Worm (Caenorhabditis elegans): ENCODE results near the gene C08E3.14.
"Not testable (repeated sequence)": the region's sequence is repeated elsewhere in the genome, so short reads cannot be mapped to it uniquely, and the experiment has no call there.

The C08E3.14 gene

ce11 chrII:1654917-1655316 is 29.2 kb downstream of the C08E3.14 start, which contains the start of gene btb-12:
TSS of gene btb-12 (plus strand) at chrII:1655217.
- TF ChIP-seq lin-13 (GFP tag; optimal IDR thresholded peaks at IDR 0.05) (no peak), mdl-1 (tag; optimal IDR thresholded peaks at IDR 0.05) (no peak), nhr-10 (tag; optimal IDR thresholded peaks at IDR 0.05) (no peak), mbf-1 (tag; optimal IDR thresholded peaks at IDR 0.05) (no peak), alr-1 (tag; optimal IDR thresholded peaks at IDR 0.05) (no peak), egl-27 (tag; optimal IDR thresholded peaks at IDR 0.05) (no peak), mab-5 (tag; optimal IDR thresholded peaks at IDR 0.05) (no peak), nhr-237 (tag; optimal IDR thresholded peaks at IDR 0.05) (no peak), skn-1 (tag; optimal IDR thresholded peaks at IDR 0.05) (no peak), unc-55 (GFP tag; optimal IDR thresholded peaks at IDR 0.05) (no peak), sma-3 (GFP tag; optimal IDR thresholded peaks at IDR 0.05) (no peak), C34F6.9 (tag; optimal IDR thresholded peaks at IDR 0.05) (no peak), nhr-21 (tag; optimal IDR thresholded peaks at IDR 0.05) (no peak), ama-1 (optimal IDR thresholded peaks at IDR 0.05) (no peak), nhr-11 (tag; optimal IDR thresholded peaks at IDR 0.05) (no peak), fos-1 (tag; optimal IDR thresholded peaks at IDR 0.05) (no peak), sem-4 (tag; optimal IDR thresholded peaks at IDR 0.05) (no peak), unc-39 (tag; optimal IDR thresholded peaks at IDR 0.05) (no peak), nhr-77 (tag; optimal IDR thresholded peaks at IDR 0.05) (no peak), blmp-1 (tag; optimal IDR thresholded peaks at IDR 0.05; ENCODE audit: insufficient read depth) (no peak)

ce11 chrII:1657202-1657601 is 31.4 kb downstream of the C08E3.14 start, which contains the start of gene ZC204.12:
TSS of gene ZC204.12 (minus strand) at chrII:1657302.
- no peak for TF ChIP-seq sma-3 (GFP tag; optimal IDR thresholded peaks at IDR 0.05)
- TF ChIP-seq nhr-12 (tag; optimal IDR thresholded peaks at IDR 0.05): no peak
- TF ChIP-seq nhr-23 (tag; optimal IDR thresholded peaks at IDR 0.05): no peak
- no peak for TF ChIP-seq snpc-4 (tag; optimal IDR thresholded peaks at IDR 0.05)
- no peak for TF ChIP-seq nhr-77 (tag; optimal IDR thresholded peaks at IDR 0.05)

DNA sequence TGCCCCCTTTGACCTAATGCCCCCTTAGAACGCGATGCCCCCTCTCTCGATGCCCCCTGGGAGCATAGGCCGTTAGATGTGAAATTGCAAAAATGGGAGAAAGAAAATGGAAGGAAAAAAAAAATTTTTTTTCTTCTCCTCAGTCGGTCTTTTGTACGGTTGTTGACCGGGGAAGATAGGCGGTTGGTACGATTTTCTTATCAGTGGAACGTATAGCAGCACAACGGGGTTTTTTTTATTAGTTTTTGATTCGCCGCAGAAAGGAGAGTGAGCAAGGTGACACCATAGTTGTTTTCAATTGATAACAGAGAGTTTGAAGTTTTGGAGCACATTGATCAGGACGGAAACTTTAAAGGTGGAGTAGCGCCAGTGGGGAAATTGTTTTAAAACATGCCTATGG is 34.0 kb downstream of the C08E3.14 start:
- peak; percentile 21 for TF ChIP-seq fos-1 (tag; optimal IDR thresholded peaks at IDR 0.05)

ce11 chrII:1660888-1661287 is 35.1 kb downstream of the C08E3.14 start, which contains the start of gene ZC204.13:
TSS of gene ZC204.13 (minus strand) at chrII:1660988.
- TF ChIP-seq fos-1 (tag; optimal IDR thresholded peaks at IDR 0.05); ceh-82 (tag; optimal IDR thresholded peaks at IDR 0.05); ztf-1 (GFP tag; conservative IDR thresholded peaks at IDR 0.05): not testable (repeated sequence)

ce11 chrII:1661300-1661838 is 35.6 kb downstream of the C08E3.14 start:
- TF ChIP-seq lsy-2 (tag; optimal IDR thresholded peaks at IDR 0.05): peak in 1 of 2 experiments; percentile 33

- peak in 1 of 2 experiments; percentile 41 for TF ChIP-seq lsy-2 (tag; optimal IDR thresholded peaks at IDR 0.05)
- TF ChIP-seq egl-27 (tag; optimal IDR thresholded peaks at IDR 0.05): no peak
Measured at ce11 chrII:1662881-1663280, 37.1 kb downstream of the C08E3.14 start, which contains the start of gene ZC204.14. TSS of gene ZC204.14 (minus strand) at chrII:1662949.

- TF ChIP-seq nhr-77 (tag; optimal IDR thresholded peaks at IDR 0.05): no peak
- peak; percentile 11 for TF ChIP-seq nhr-129 (tag; optimal IDR thresholded peaks at IDR 0.05)
- peak; percentile 74 for TF ChIP-seq F13H6.1 (tag; optimal IDR thresholded peaks at IDR 0.05)
- TF ChIP-seq fos-1 (tag; optimal IDR thresholded peaks at IDR 0.05): peak; percentile 49
- peak; percentile 24 for TF ChIP-seq unc-55 (GFP tag; optimal IDR thresholded peaks at IDR 0.05)
- TF ChIP-seq elt-1 (tag; optimal IDR thresholded peaks at IDR 0.05): no peak
- peak; percentile 52 for TF ChIP-seq sma-9 (GFP tag; optimal IDR thresholded peaks at IDR 0.05)
- TF ChIP-seq sma-9 (tag; optimal IDR thresholded peaks at IDR 0.05): no peak
Measured at ce11 chrII:1663516-1663915, 37.8 kb downstream of the C08E3.14 start, which contains the start of gene duxl-1. TSS of gene duxl-1 (plus strand) at chrII:1663699.
